Worm (Caenorhabditis elegans): Measurements from ENCODE around the gene lgc-18.

ce11 chrX:12142569-12142968 is 17.2 kb downstream of the lgc-18 start, which contains the start of gene M153.3:
- TF ChIP-seq W03F9.2 (tag; optimal IDR thresholded peaks at IDR 0.05) (no peak), him-1 (tag; optimal IDR thresholded peaks at IDR 0.05) (no peak)
